Fruit fly (Drosophila melanogaster): ENCODE measurements around the gene mthl2.

DNA sequence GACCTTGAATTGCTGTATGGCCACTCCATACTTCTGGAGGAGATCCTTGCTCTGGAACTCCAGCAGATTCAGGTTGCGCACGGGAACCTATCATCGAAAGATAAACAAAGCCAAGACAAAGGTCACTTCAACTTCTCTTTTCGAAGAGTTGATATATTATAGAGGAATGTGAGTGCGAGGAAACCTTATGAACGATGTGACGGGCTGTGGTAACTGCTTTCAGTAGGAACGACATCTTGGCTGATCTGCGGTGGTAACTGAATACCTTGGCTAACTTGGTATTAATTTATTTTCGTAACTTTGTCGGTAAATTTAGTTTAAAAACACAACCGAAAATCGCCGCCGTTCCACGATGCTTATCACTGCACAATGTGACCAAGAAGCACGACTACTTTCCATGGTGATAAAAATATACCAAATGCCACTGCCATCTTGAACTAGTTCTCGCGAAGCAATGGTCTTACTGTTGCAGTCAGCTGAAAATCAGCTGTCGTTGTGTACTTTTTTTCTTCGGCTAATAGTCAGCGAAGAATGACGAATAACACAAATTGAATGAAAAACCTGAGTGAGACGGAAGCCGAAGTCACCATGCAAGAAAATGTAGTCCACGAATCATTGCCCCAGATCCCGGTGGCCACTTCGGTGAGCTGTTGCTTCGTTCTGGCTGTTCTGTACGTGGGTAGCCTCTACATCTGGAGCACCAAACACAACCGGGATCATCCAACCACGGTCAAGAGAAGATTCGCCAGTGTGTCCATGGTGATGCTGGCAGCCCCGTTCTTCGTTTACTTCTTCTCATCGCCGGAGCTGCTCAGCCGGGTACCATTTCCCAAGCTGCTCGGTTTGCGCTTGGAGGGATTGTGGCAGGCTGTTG lies 41.0 kb upstream of the mthl2 start, which contains the start of the genes ScsbetaG and Sras:
- TF ChIP-seq OdsH (GFP tag; optimal IDR thresholded peaks at IDR 0.05): no peak
- no peak for TF ChIP-seq achi (GFP tag; optimal IDR thresholded peaks at IDR 0.05)
- no peak for TF ChIP-seq CG7368 (GFP tag; optimal IDR thresholded peaks at IDR 0.05)
- TF ChIP-seq lz (GFP tag; optimal IDR thresholded peaks at IDR 0.05): no peak
- no peak for TF ChIP-seq ss (GFP tag; optimal IDR thresholded peaks at IDR 0.05)
- no peak for TF ChIP-seq CG1621 (tag; optimal IDR thresholded peaks at IDR 0.05)
- TF ChIP-seq Met (GFP tag; optimal IDR thresholded peaks at IDR 0.05): no peak
- TF ChIP-seq dac (GFP tag; optimal IDR thresholded peaks at IDR 0.05): no peak
- TF ChIP-seq svp (GFP tag): peak; percentile 75
- no peak for TF ChIP-seq CG16779 (tag; optimal IDR thresholded peaks at IDR 0.05)
- no peak for TF ChIP-seq Ets21C (GFP tag; optimal IDR thresholded peaks at IDR 0.05)
- no peak for TF ChIP-seq CG6854 (GFP tag; optimal IDR thresholded peaks at IDR 0.05)
